Worm (Caenorhabditis elegans) whole organism, L2 larva: ENCODE measurements around the gene B0348.1.

Experiments
- alr-1 ChIP-seq: fragments of 150-350 bp; optimal IDR thresholded peaks from 2 replicates; lab custom pipeline; 2014; ENCODE audit warnings: missing biosample characterization, missing genetic modification characterization
- ceh-82 ChIP-seq: fragments of 150-350 bp; optimal IDR thresholded peaks from 2 replicates; lab custom pipeline; 2014; ENCODE audit warnings: missing biosample characterization, missing genetic modification characterization

DNA sequence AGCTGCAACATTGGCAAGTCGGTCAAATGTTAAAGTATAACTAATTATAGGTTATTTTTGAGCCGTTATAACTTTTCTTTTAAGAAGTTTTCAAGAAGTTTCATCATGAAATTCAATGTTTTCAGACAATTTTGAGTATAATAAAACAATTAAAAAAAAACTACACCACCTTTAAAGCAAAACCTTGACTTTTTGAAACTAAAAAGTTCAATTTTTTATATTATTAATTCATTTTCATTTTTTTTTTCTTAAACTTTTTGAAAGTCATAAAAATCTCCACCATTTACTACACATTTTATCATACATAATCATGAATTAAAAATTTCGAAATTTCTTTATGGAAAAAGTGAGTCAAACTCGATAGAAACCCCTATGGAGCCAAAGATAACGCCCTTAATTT, 3.7 kb upstream of the B0348.1 start, which contains the start of gene B0348.2:
- TF ChIP-seq alr-1 (no peak), ceh-82 (no peak)
